Worm (Caenorhabditis elegans): ENCODE results near the gene mab-9.

The mab-9 gene

ce11 chrII:509230-509629 lies 6.6 kb upstream of the mab-9 start, which contains the start of gene srh-105:
TSS of gene srh-105 (minus strand) at chrII:509330.
- TF ChIP-seq hlh-30 (tag; optimal IDR thresholded peaks at IDR 0.05; ENCODE audit: insufficient read depth) (no peak), unc-55 (GFP tag; optimal IDR thresholded peaks at IDR 0.05) (no peak), lim-6 (tag; optimal IDR thresholded peaks at IDR 0.05) (no peak), ceh-22 (tag; optimal IDR thresholded peaks at IDR 0.05) (no peak), pha-4 (tag; optimal IDR thresholded peaks at IDR 0.05) (no peak), ceh-18 (tag; optimal IDR thresholded peaks at IDR 0.05) (no peak), ref-2 (tag; optimal IDR thresholded peaks at IDR 0.05) (no peak), mec-3 (tag; optimal IDR thresholded peaks at IDR 0.05; ENCODE audit: borderline replicate concordance) (no peak), ceh-9 (tag; optimal IDR thresholded peaks at IDR 0.05) (no peak), che-1 (tag; optimal IDR thresholded peaks at IDR 0.05) (no peak), ceh-19 (GFP tag; optimal IDR thresholded peaks at IDR 0.05) (no peak)

- TF ChIP-seq fax-1 (tag; optimal IDR thresholded peaks at IDR 0.05), result no peak
- no peak for TF ChIP-seq che-1 (tag; optimal IDR thresholded peaks at IDR 0.05)
- no peak for TF ChIP-seq hlh-15 (tag; optimal IDR thresholded peaks at IDR 0.05)
- no peak for TF ChIP-seq odd-2 (tag; optimal IDR thresholded peaks at IDR 0.05)
- no peak for TF ChIP-seq rnt-1 (tag; optimal IDR thresholded peaks at IDR 0.05)
- no peak for TF ChIP-seq ceh-9 (tag; optimal IDR thresholded peaks at IDR 0.05)
- TF ChIP-seq hlh-8 (tag; optimal IDR thresholded peaks at IDR 0.05), result no peak
- no peak for TF ChIP-seq pha-2 (tag; optimal IDR thresholded peaks at IDR 0.05)
- TF ChIP-seq mec-3 (tag; optimal IDR thresholded peaks at IDR 0.05; ENCODE audit: borderline replicate concordance), result no peak
- TF ChIP-seq sox-4 (tag; optimal IDR thresholded peaks at IDR 0.05), result no peak
- no peak for TF ChIP-seq lim-6 (tag; optimal IDR thresholded peaks at IDR 0.05)
These were observed 3.9 kb upstream of the mab-9 start for ce11 chrII:511968-512367.

DNA sequence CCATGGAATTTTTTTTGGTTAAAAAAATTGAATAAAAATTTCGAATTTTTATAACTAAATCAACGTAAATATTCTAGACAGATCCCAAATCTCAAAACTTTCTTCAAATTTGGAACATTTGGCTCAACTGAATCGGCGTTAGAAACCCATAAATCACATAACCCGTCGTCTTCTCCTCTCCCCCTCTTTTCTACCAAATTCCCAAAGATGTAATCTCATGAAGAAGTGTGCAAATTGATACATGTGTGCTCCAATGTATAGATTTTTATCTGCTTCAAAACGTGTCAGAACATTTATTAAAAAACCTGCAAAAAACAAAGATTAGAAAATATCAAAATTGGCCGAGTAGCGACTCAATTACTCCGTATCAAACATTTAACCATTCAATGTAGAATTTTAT lies 3.2 kb upstream of the mab-9 start:
- TF ChIP-seq dmd-4 (tag; optimal IDR thresholded peaks at IDR 0.05; ENCODE audit: borderline replicate concordance) (no peak), mec-3 (tag; optimal IDR thresholded peaks at IDR 0.05; ENCODE audit: borderline replicate concordance) (no peak), pha-2 (tag; optimal IDR thresholded peaks at IDR 0.05) (no peak), ceh-22 (tag; optimal IDR thresholded peaks at IDR 0.05) (no peak), ceh-9 (tag; optimal IDR thresholded peaks at IDR 0.05) (no peak), T23F11.4 (GFP tag; optimal IDR thresholded peaks at IDR 0.05) (no peak), lim-6 (tag; optimal IDR thresholded peaks at IDR 0.05) (no peak), K02D7.2 (tag; optimal IDR thresholded peaks at IDR 0.05) (no peak), pros-1 (tag; optimal IDR thresholded peaks at IDR 0.05) (no peak)

DNA sequence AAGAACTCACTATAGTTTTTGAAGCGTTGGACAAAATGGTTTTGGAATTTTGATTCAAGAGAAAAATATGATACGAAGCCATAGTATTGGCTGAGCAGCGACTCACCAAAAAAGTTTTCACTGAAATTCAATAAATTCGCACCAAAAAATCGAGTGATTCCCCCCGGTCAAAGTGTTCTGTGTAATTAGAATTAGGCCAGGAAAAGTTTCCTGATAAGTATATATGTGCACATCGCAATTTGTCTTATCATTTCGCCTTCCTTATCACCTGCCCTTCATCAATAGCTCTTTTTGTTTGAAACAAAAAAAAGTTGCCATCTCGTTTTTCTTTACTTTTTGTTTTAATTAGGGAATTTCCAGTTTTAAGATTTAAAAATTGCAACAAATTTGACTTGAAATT lies 5.9 kb downstream of the mab-9 start:
- TF ChIP-seq lin-11 (tag; optimal IDR thresholded peaks at IDR 0.05) (no peak), elt-2 (tag; optimal IDR thresholded peaks at IDR 0.05) (peak; percentile 90)

ce11 chrII:522302-522701 lies 6.5 kb downstream of the mab-9 start, which contains the start of gene slc-36.2:
TSS of gene slc-36.2 (plus strand) at chrII:522602.
- TF ChIP-seq ets-4 (tag; optimal IDR thresholded peaks at IDR 0.05) (no peak), T23F11.4 (GFP tag; optimal IDR thresholded peaks at IDR 0.05) (no peak), madf-2 (tag; optimal IDR thresholded peaks at IDR 0.05) (no peak), hlh-30 (tag; optimal IDR thresholded peaks at IDR 0.05; ENCODE audit: insufficient read depth) (no peak), gmeb-2 (tag; optimal IDR thresholded peaks at IDR 0.05) (no peak), elt-2 (tag; optimal IDR thresholded peaks at IDR 0.05) (no peak), pha-4 (tag; optimal IDR thresholded peaks at IDR 0.05) (no peak), ceh-19 (GFP tag; optimal IDR thresholded peaks at IDR 0.05) (no peak), rnt-1 (tag; optimal IDR thresholded peaks at IDR 0.05) (no peak), fkh-6 (tag; optimal IDR thresholded peaks at IDR 0.05) (no peak), zip-5 (tag; optimal IDR thresholded peaks at IDR 0.05) (no peak), unc-86 (tag; optimal IDR thresholded peaks at IDR 0.05) (no peak), ceh-31 (tag; optimal IDR thresholded peaks at IDR 0.05) (no peak), elt-4 (tag; optimal IDR thresholded peaks at IDR 0.05) (no peak), ceh-45 (GFP tag; IDR thresholded peaks at IDR 0.05) (no peak), unc-42 (tag; optimal IDR thresholded peaks at IDR 0.05) (no peak), ama-1 (optimal IDR thresholded peaks at IDR 0.05) (no peak)

All from whole organism, late embryonic.